Fruit fly (Drosophila melanogaster) whole organism, embryonic: Measurements from ENCODE around the gene CG4438.

Source experiments
- Atf3 ChIP-seq: fragments of 200-800 bp; sonication (Bioruptor generic); optimal IDR thresholded peaks from 3 replicates; lab custom pipeline; 2016; ENCODE audit warnings: missing biosample characterization, missing genetic modification characterization
- Awh ChIP-seq: fragments of 200-800 bp; sonication (Bioruptor generic); IDR thresholded peaks from 2 replicates; pipeline ENCODE4, ENCODE4 v1.3.6; 2022; ENCODE audit warnings: missing biosample characterization, missing genetic modification characterization
- Bteb2 ChIP-seq: fragments of 200-800 bp; sonication (Bioruptor generic); optimal IDR thresholded peaks from 2 replicates; lab custom pipeline; 2016; ENCODE audit warnings: missing biosample characterization, missing genetic modification characterization
- CG10209 ChIP-seq: fragments of 200-800 bp; sonication (Bioruptor generic); optimal IDR thresholded peaks from 3 replicates; lab custom pipeline; 2017; ENCODE audit warnings: missing biosample characterization, mild to moderate bottlenecking, missing genetic modification characterization, missing genetic modification reagents
- CG10462 ChIP-seq: fragments of 200-800 bp; sonication (Bioruptor generic); optimal IDR thresholded peaks from 2 replicates; lab custom pipeline; 2016; ENCODE audit warnings: missing biosample characterization, missing genetic modification characterization
- CG12071 ChIP-seq: fragments of 200-800 bp; sonication (Bioruptor generic); optimal IDR thresholded peaks from 3 replicates; lab custom pipeline; 2018; ENCODE audit warnings: missing biosample characterization, mild to moderate bottlenecking, missing genetic modification characterization
- CG12659 ChIP-seq: fragments of 200-800 bp; sonication (Bioruptor generic); optimal IDR thresholded peaks from 3 replicates; lab custom pipeline; 2017; ENCODE audit warnings: mild to moderate bottlenecking, missing biosample characterization, missing genetic modification reagents, missing genetic modification characterization
- CG12744 ChIP-seq: fragments of 200-800 bp; sonication (Bioruptor generic); optimal IDR thresholded peaks from 2 replicates; lab custom pipeline; 2016; ENCODE audit warnings: missing biosample characterization, missing genetic modification characterization
- CG12769 ChIP-seq: fragments of 200-800 bp; sonication (Bioruptor generic); optimal IDR thresholded peaks from 2 replicates; lab custom pipeline; 2019; ENCODE audit warnings: missing biosample characterization, mild to moderate bottlenecking, missing genetic modification characterization, moderate library complexity
- CG14014 ChIP-seq: fragments of 200-800 bp; sonication (Bioruptor generic); IDR thresholded peaks from 2 replicates; pipeline ENCODE4 v1.3.6; 2022; ENCODE audit warnings: missing biosample characterization, missing genetic modification characterization
- CG14441 ChIP-seq: fragments of 200-800 bp; sonication (Bioruptor generic); IDR thresholded peaks from 2 replicates; pipeline ENCODE4 v1.3.6; 2022; ENCODE audit warnings: missing biosample characterization, missing genetic modification characterization
- CG15011 ChIP-seq: fragments of 200-800 bp; sonication (Bioruptor generic); optimal IDR thresholded peaks from 3 replicates; lab custom pipeline; 2018; ENCODE audit warnings: missing biosample characterization, mild to moderate bottlenecking, missing genetic modification characterization
- CG15269 ChIP-seq: fragments of 200-800 bp; sonication (Bioruptor generic); optimal IDR thresholded peaks from 2 replicates; lab custom pipeline; 2018; ENCODE audit warnings: missing biosample characterization, mild to moderate bottlenecking, missing genetic modification characterization, moderate library complexity
- CG1647 ChIP-seq: fragments of 200-800 bp; sonication (Bioruptor generic); optimal IDR thresholded peaks from 3 replicates; lab custom pipeline; 2016; ENCODE audit warnings: missing biosample characterization, missing genetic modification characterization
- CG17359 ChIP-seq: fragments of 200-800 bp; sonication (Bioruptor generic); optimal IDR thresholded peaks from 3 replicates; lab custom pipeline; 2018; ENCODE audit warnings: missing biosample characterization, mild to moderate bottlenecking, missing genetic modification characterization, moderate library complexity
- CG17612 ChIP-seq: fragments of 200-800 bp; sonication (Bioruptor generic); IDR thresholded peaks from 2 replicates; pipeline ENCODE4 v1.3.6; 2022; ENCODE audit warnings: missing biosample characterization, missing genetic modification characterization
- CG17802 ChIP-seq: fragments of 200-800 bp; sonication (Bioruptor generic); optimal IDR thresholded peaks from 2 replicates; lab custom pipeline; 2018; ENCODE audit warnings: missing biosample characterization, mild to moderate bottlenecking, missing genetic modification characterization, moderate library complexity
- CG17829 ChIP-seq: fragments of 200-800 bp; optimal IDR thresholded peaks from 2 replicates; lab custom pipeline; 2019; ENCODE audit warnings: missing biosample characterization, mild to moderate bottlenecking, missing genetic modification characterization, moderate library complexity
- CG1832 ChIP-seq: fragments of 200-800 bp; sonication (Bioruptor generic); optimal IDR thresholded peaks from 2 replicates; lab custom pipeline; 2017; ENCODE audit warnings: missing biosample characterization, mild to moderate bottlenecking, missing genetic modification characterization, inconsistent platforms
- CG3847 ChIP-seq: fragments of 200-800 bp; sonication (Bioruptor generic); IDR thresholded peaks from 2 replicates; pipeline ENCODE4 v1.3.6; 2022; ENCODE audit warnings: missing biosample characterization, missing genetic modification characterization
- CG3995 ChIP-seq: fragments of 200-800 bp; sonication (Bioruptor generic); optimal IDR thresholded peaks from 3 replicates; lab custom pipeline; 2016; ENCODE audit warnings: missing biosample characterization, missing genetic modification characterization
- CG5245 ChIP-seq: fragments of 200-800 bp; sonication (Bioruptor generic); optimal IDR thresholded peaks from 3 replicates; lab custom pipeline; 2016; ENCODE audit warnings: missing biosample characterization, missing genetic modification characterization
- CG6254 ChIP-seq: fragments of 200-800 bp; sonication (Bioruptor generic); optimal IDR thresholded peaks from 3 replicates; lab custom pipeline; 2017; ENCODE audit warnings: mild to moderate bottlenecking, missing biosample characterization, missing genetic modification reagents, missing genetic modification characterization
- CG6765 ChIP-seq: fragments of 200-800 bp; sonication (Bioruptor generic); optimal IDR thresholded peaks from 3 replicates; lab custom pipeline; 2017; ENCODE audit warnings: missing biosample characterization, mild to moderate bottlenecking, missing genetic modification characterization
- CG7357 ChIP-seq: fragments of 200-800 bp; sonication (Bioruptor generic); IDR thresholded peaks from 3 replicates; pipeline ENCODE4 v1.3.6; 2022; ENCODE audit warnings: missing biosample characterization, missing genetic modification characterization
- CG9215 ChIP-seq: fragments of 200-800 bp; sonication (Bioruptor generic); IDR thresholded peaks from 2 replicates; pipeline ENCODE4 v1.3.6; 2022; ENCODE audit warnings: missing biosample characterization, missing genetic modification characterization
- CG9876 ChIP-seq: fragments of 200-800 bp; sonication (Bioruptor generic); optimal IDR thresholded peaks from 2 replicates; lab custom pipeline; 2016; ENCODE audit warnings: missing biosample characterization, missing genetic modification characterization
- D19B ChIP-seq: fragments of 200-800 bp; sonication (Bioruptor generic); optimal IDR thresholded peaks from 2 replicates; lab custom pipeline; 2017; ENCODE audit warnings: missing biosample characterization, mild to moderate bottlenecking, missing genetic modification characterization
- Dbx ChIP-seq: fragments of 200-800 bp; sonication (Bioruptor generic); IDR thresholded peaks from 3 replicates; pipeline ENCODE4 v1.3.6; 2022; ENCODE audit warnings: missing biosample characterization, missing genetic modification characterization
- Doc3 ChIP-seq: fragments of 200-800 bp; sonication (Bioruptor generic); IDR thresholded peaks from 3 replicates; pipeline ENCODE4 v1.3.6; 2022; ENCODE audit warnings: missing biosample characterization, missing genetic modification characterization; ENCODE audit not compliant: partially characterized antibody
- HHEX ChIP-seq: fragments of 200-800 bp; sonication (Bioruptor generic); optimal IDR thresholded peaks from 3 replicates; lab custom pipeline; 2017; ENCODE audit warnings: missing biosample characterization, mild to moderate bottlenecking, missing genetic modification characterization, missing genetic modification reagents
- Hsf ChIP-seq: fragments of 200-800 bp; sonication (Bioruptor generic); optimal IDR thresholded peaks from 3 replicates; lab custom pipeline; 2016; ENCODE audit warnings: missing biosample characterization, missing genetic modification characterization
- Optix ChIP-seq: fragments of 200-800 bp; sonication (Bioruptor generic); IDR thresholded peaks from 3 replicates; pipeline ENCODE4 v1.3.6; 2022; ENCODE audit warnings: missing biosample characterization, missing genetic modification characterization
- Ptx1 ChIP-seq: fragments of 200-800 bp; sonication (Bioruptor generic); IDR thresholded peaks from 2 replicates; pipeline ENCODE4 v1.3.6; 2022; ENCODE audit warnings: missing biosample characterization, missing genetic modification characterization
- Six4 ChIP-seq: fragments of 200-800 bp; sonication (Bioruptor generic); optimal IDR thresholded peaks from 2 replicates; lab custom pipeline; 2016; ENCODE audit warnings: missing biosample characterization, missing genetic modification characterization
- Xbp1 ChIP-seq: fragments of 200-800 bp; sonication (Bioruptor generic); optimal IDR thresholded peaks from 3 replicates; lab custom pipeline; 2016; ENCODE audit warnings: missing biosample characterization, mild to moderate bottlenecking, missing genetic modification characterization
- aop ChIP-seq: fragments of 200-800 bp; sonication (Bioruptor generic); IDR thresholded peaks from 2 replicates; pipeline ENCODE4 v1.3.6; 2022; ENCODE audit warnings: missing biosample characterization, missing genetic modification characterization
- ato ChIP-seq: fragments of 200-800 bp; sonication (Bioruptor generic); IDR thresholded peaks from 2 replicates; pipeline ENCODE4 v1.3.6; 2022; ENCODE audit warnings: missing biosample characterization, missing genetic modification characterization; ENCODE audit not compliant: partially characterized antibody
- bigmax ChIP-seq: fragments of 200-800 bp; sonication (Bioruptor generic); optimal IDR thresholded peaks from 2 replicates; lab custom pipeline; 2018; ENCODE audit warnings: missing biosample characterization, mild to moderate bottlenecking, missing genetic modification characterization
- dm ChIP-seq: fragments of 200-800 bp; sonication (Bioruptor generic); optimal IDR thresholded peaks from 3 replicates; lab custom pipeline; 2016; ENCODE audit warnings: missing biosample characterization, missing genetic modification characterization
- dmrt99B ChIP-seq: fragments of 200-800 bp; sonication (Bioruptor generic); optimal IDR thresholded peaks from 2 replicates; lab custom pipeline; 2018; ENCODE audit warnings: missing biosample characterization, mild to moderate bottlenecking, missing genetic modification characterization, moderate library complexity
- gcm ChIP-seq: fragments of 200-800 bp; sonication (Bioruptor generic); optimal IDR thresholded peaks from 2 replicates; lab custom pipeline; 2019; ENCODE audit warnings: missing biosample characterization, mild to moderate bottlenecking, missing genetic modification characterization, moderate library complexity
- grau ChIP-seq: fragments of 200-800 bp; optimal IDR thresholded peaks from 3 replicates; lab custom pipeline; 2019; ENCODE audit warnings: missing biosample characterization, mild to moderate bottlenecking, missing genetic modification characterization, moderate library complexity
- grn ChIP-seq: fragments of 200-800 bp; sonication (Bioruptor generic); optimal IDR thresholded peaks from 3 replicates; lab custom pipeline; 2017; ENCODE audit warnings: missing biosample characterization, missing genetic modification characterization
- h ChIP-seq: fragments of >200 bp; optimal IDR thresholded peaks from 2 replicates; lab custom pipeline; 2017
- insv ChIP-seq, 2 experiments: fragments of 200-800 bp; sonication (Bioruptor generic); optimal IDR thresholded peaks; 3 replicates each; lab custom pipeline; 2016 to 2018; ENCODE audit warnings: missing biosample characterization in 2 of 2, missing genetic modification characterization in 2 of 2
- lov ChIP-seq, 2 experiments: fragments of 200-800 bp in 1 of 2; fragments of >200 bp in 1 of 2; sonication (Bioruptor generic) in 1 of 2; IDR thresholded peaks in 1 of 2; optimal IDR thresholded peaks in 1 of 2; 2 replicates in 1 of 2; 3 replicates in 1 of 2; pipeline versions ENCODE4 v1.3.6 to Lab custom; 2017 to 2022; ENCODE audit warnings: missing biosample characterization in 1 of 2, missing genetic modification characterization in 1 of 2
- mam ChIP-seq: fragments of 200-800 bp; sonication (Bioruptor generic); optimal IDR thresholded peaks from 3 replicates; lab custom pipeline; 2016; ENCODE audit warnings: missing biosample characterization, missing genetic modification characterization
- phol ChIP-seq: fragments of 200-800 bp; sonication (Bioruptor generic); optimal IDR thresholded peaks from 3 replicates; lab custom pipeline; 2018; ENCODE audit warnings: missing biosample characterization, mild to moderate bottlenecking, missing genetic modification characterization, moderate library complexity
- so ChIP-seq: fragments of 200-800 bp; sonication (Bioruptor generic); IDR thresholded peaks from 3 replicates; pipeline ENCODE4 v1.3.6; 2022; ENCODE audit warnings: missing biosample characterization, missing genetic modification characterization
- trh ChIP-seq: fragments of 200-800 bp; sonication (Bioruptor generic); optimal IDR thresholded peaks from 2 replicates; lab custom pipeline; 2016; ENCODE audit warnings: missing biosample characterization, missing genetic modification characterization

Gene CG4438

dm6 chr2L:9437216-9437715 is 39.5 kb upstream of the CG4438 start, which contains the start of gene numb (continued):
- no peak for TF ChIP-seq Hsf (GFP tag; lab: Kevin White, UChicago)
- no peak for TF ChIP-seq Ptx1 (GFP tag; lab: Robert Waterston, UW)
- no peak for TF ChIP-seq CG1647 (GFP tag; lab: Kevin White, UChicago)
- no peak for TF ChIP-seq Six4
- TF ChIP-seq aop (GFP tag; lab: Robert Waterston, UW), result no peak
- no peak for TF ChIP-seq CG12071 (GFP tag; lab: Kevin White, UChicago)
- TF ChIP-seq gcm (GFP tag; lab: Kevin White, UChicago), result no peak
- TF ChIP-seq CG7357 (GFP tag; lab: Robert Waterston, UW), result no peak
- no peak for TF ChIP-seq CG14441 (GFP tag; lab: Robert Waterston, UW)
- no peak for TF ChIP-seq CG17359 (tag; lab: Kevin White, UChicago)
- peak; percentile 16 for TF ChIP-seq grau (tag; lab: Kevin White, UChicago)
- no peak for TF ChIP-seq CG15011 (GFP tag; lab: Kevin White, UChicago)
- TF ChIP-seq CG12744 (GFP tag; lab: Kevin White, UChicago), result no peak
- TF ChIP-seq CG3995 (GFP tag; lab: Kevin White, UChicago), result no peak
- TF ChIP-seq CG14014 (GFP tag; lab: Robert Waterston, UW), result no peak
- peak; percentile 41 for TF ChIP-seq CG10462 (GFP tag; lab: Kevin White, UChicago)
- TF ChIP-seq so, result no peak
- no peak for TF ChIP-seq CG9215 (GFP tag; lab: Robert Waterston, UW)
- peak; percentile 51 for TF ChIP-seq CG1832
- TF ChIP-seq CG10209, result no peak
- no peak for TF ChIP-seq CG17802
- TF ChIP-seq CG6765 (GFP tag; lab: Kevin White, UChicago), result no peak
- no peak for TF ChIP-seq CG5245 (GFP tag; lab: Kevin White, UChicago)
- TF ChIP-seq Bteb2 (GFP tag; lab: Kevin White, UChicago), result no peak
- no peak for TF ChIP-seq Optix (GFP tag; lab: Robert Waterston, UW)
- peak; percentile 16 for TF ChIP-seq HHEX
- TF ChIP-seq CG17829 (tag; lab: Kevin White, UChicago), result no peak
- TF ChIP-seq trh (GFP tag; lab: Kevin White, UChicago), result no peak
- TF ChIP-seq phol, result no peak
- no peak for TF ChIP-seq bigmax (GFP tag; lab: Kevin White, UChicago)
- TF ChIP-seq dmrt99B (tag; lab: Kevin White, UChicago), result no peak
- peak; percentile 42 for TF ChIP-seq dm (GFP tag; lab: Kevin White, UChicago)
- TF ChIP-seq grn (GFP tag; lab: Kevin White, UChicago), result no peak
- no peak for TF ChIP-seq CG9876 (GFP tag; lab: Kevin White, UChicago)
- no peak for TF ChIP-seq CG17612 (GFP tag; lab: Robert Waterston, UW)
- TF ChIP-seq mam (GFP tag; lab: Kevin White, UChicago), result no peak
- TF ChIP-seq CG15269 (tag; lab: Kevin White, UChicago), result no peak
- no peak for TF ChIP-seq Xbp1 (GFP tag; lab: Kevin White, UChicago)
- TF ChIP-seq lov (optimal IDR thresholded peaks at IDR 0.05; lab: Kevin White, UChicago), result no peak
- peak; percentile 67; the same call in 1 of the 3 replicates for TF ChIP-seq lov (GFP tag; IDR thresholded peaks at IDR 0.05; lab: Robert Waterston, UW)
- no peak for TF ChIP-seq CG3847
- TF ChIP-seq insv (GFP tag; optimal IDR thresholded peaks at IDR 0.05; lab: Kevin White, UChicago), result no peak
- peak; percentile 67; the same call in 1 of the 3 replicates for TF ChIP-seq Dbx (GFP tag; lab: Robert Waterston, UW)
- TF ChIP-seq CG12659 (GFP tag; lab: Kevin White, UChicago), result no peak
- peak; percentile 36 for TF ChIP-seq CG12769 (tag; lab: Kevin White, UChicago)
- TF ChIP-seq h (lab: Kevin White, UChicago), result no peak
- TF ChIP-seq Doc3, result no peak
- TF ChIP-seq ato (GFP tag; lab: Robert Waterston, UW), result no peak
- TF ChIP-seq Awh (GFP tag; lab: Robert Waterston, UW), result no peak
- no peak for TF ChIP-seq Atf3 (GFP tag; lab: Kevin White, UChicago)
- no peak for TF ChIP-seq CG6254
- TF ChIP-seq D19B, result no peak
